Worm (Caenorhabditis elegans) whole organism, mixed stage, embryonic: ENCODE measurements around the gene hpk-1.

Source experiments
- ceh-83 ChIP-seq: fragments of 200-800 bp; sonication (Bioruptor generic); optimal IDR thresholded peaks from 2 replicates; lab custom pipeline; 2018; ENCODE audit warnings: mild to moderate bottlenecking, missing genetic modification characterization, missing compliant biosample characterization
- snpc-4 ChIP-seq: fragments of 150-350 bp; optimal IDR thresholded peaks from 2 replicates; lab custom pipeline; 2014; ENCODE audit warnings: missing biosample characterization, missing genetic modification characterization
- unc-39 ChIP-seq: fragments of 150-350 bp; optimal IDR thresholded peaks from 2 replicates; lab custom pipeline; 2014; ENCODE audit warnings: missing biosample characterization, missing genetic modification characterization

hpk-1 gene

ce11 chrX:4161938-4162337, 55.2 kb downstream of the hpk-1 start:
- TF ChIP-seq ceh-83 (GFP tag; lab: Kevin White, UChicago) (no peak), unc-39 (tag; lab: Kevin White, UChicago) (no peak), snpc-4 (no peak)
- TF ChIP-seq, all 35 proteins: peak for 0
